Fruit fly (Drosophila melanogaster) whole organism, wandering third instar larva: ENCODE measurements around the gene CG10376.
A peak's percentile ranks its signal among the peaks of the same experiment; 100 is the strongest.

Source experiments
- Abd-B ChIP-seq: fragments of >200 bp; optimal IDR thresholded peaks from 2 replicates; lab custom pipeline; 2017; ENCODE audit warnings: missing biosample characterization, missing genetic modification characterization
- CG32264 ChIP-seq: fragments of 200-800 bp; sonication (Bioruptor generic); optimal IDR thresholded peaks from 2 replicates; lab custom pipeline; 2016; ENCODE audit warnings: missing biosample characterization, missing genetic modification characterization
- CG9705 ChIP-seq: fragments of 200-800 bp; sonication (Bioruptor generic); optimal IDR thresholded peaks from 2 replicates; lab custom pipeline; 2018; ENCODE audit warnings: missing biosample characterization, mild to moderate bottlenecking, missing genetic modification characterization
- CrebA ChIP-seq: fragments of 200-800 bp; sonication (Bioruptor generic); optimal IDR thresholded peaks from 2 replicates; lab custom pipeline; 2016; ENCODE audit warnings: missing biosample characterization, mild to moderate bottlenecking, missing genetic modification characterization, borderline replicate concordance
- Dfd ChIP-seq: fragments of >200 bp; optimal IDR thresholded peaks from 2 replicates; lab custom pipeline; 2017; ENCODE audit warnings: missing biosample characterization, missing genetic modification characterization
- Dif ChIP-seq: fragments of 200-275, 200-300 bp; sonication (Bioruptor generic); optimal IDR thresholded peaks from 2 replicates; lab custom pipeline; 2018; ENCODE audit warnings: missing biosample characterization, missing genetic modification characterization; ENCODE audit not compliant: partially characterized antibody
- GATAd ChIP-seq: sonication (Bioruptor generic); optimal IDR thresholded peaks from 2 replicates; lab custom pipeline; 2016; ENCODE audit warnings: missing biosample characterization, missing genetic modification characterization
- HLH106 ChIP-seq: fragments of 200-800 bp; optimal IDR thresholded peaks from 3 replicates; lab custom pipeline; 2019; ENCODE audit warnings: missing biosample characterization, mild to moderate bottlenecking, missing genetic modification characterization, moderate library complexity
- Hnf4 ChIP-seq: fragments of 200-800 bp; sonication (Bioruptor generic); optimal IDR thresholded peaks from 2 replicates; lab custom pipeline; 2016; ENCODE audit warnings: missing biosample characterization, mild to moderate bottlenecking, missing genetic modification characterization
- Hr78 ChIP-seq: fragments of >200 bp; optimal IDR thresholded peaks from 2 replicates; lab custom pipeline; 2017; ENCODE audit warnings: missing biosample characterization, missing genetic modification characterization
- Hr83 ChIP-seq: fragments of 200-300 bp; sonication (Bioruptor generic); optimal IDR thresholded peaks from 2 replicates; lab custom pipeline; 2016; ENCODE audit warnings: missing biosample characterization, mild to moderate bottlenecking, missing genetic modification characterization, moderate library complexity; ENCODE audit not compliant: poor library complexity, severe bottlenecking
- Jra ChIP-seq: sonication (Bioruptor generic); optimal IDR thresholded peaks from 2 replicates; lab custom pipeline; 2016; ENCODE audit warnings: missing biosample characterization, missing genetic modification characterization
- Mio ChIP-seq: sonication (Bioruptor generic); optimal IDR thresholded peaks from 2 replicates; lab custom pipeline; 2016; ENCODE audit warnings: missing biosample characterization, missing genetic modification characterization
- Myc ChIP-seq: fragments of >200 bp; optimal IDR thresholded peaks from 2 replicates; lab custom pipeline; 2017
- N ChIP-seq: fragments of >200 bp; optimal IDR thresholded peaks from 2 replicates; lab custom pipeline; 2018; ENCODE audit warnings: missing biosample characterization, missing external identifiers, missing genetic modification characterization
- OdsH ChIP-seq: fragments of 200-800 bp; sonication (Bioruptor generic); optimal IDR thresholded peaks from 2 replicates; lab custom pipeline; 2016; ENCODE audit warnings: missing biosample characterization, mild to moderate bottlenecking, missing genetic modification characterization
- Rel ChIP-seq, 2 experiments: fragments of 200-800 bp; sonication (Bioruptor generic) in 1 of 2; optimal IDR thresholded peaks; 2 replicates in 1 of 2; 3 replicates in 1 of 2; lab custom pipeline; 2016 to 2019; ENCODE audit warnings: mild to moderate bottlenecking in 2 of 2, missing biosample characterization in 2 of 2, missing genetic modification characterization in 2 of 2, moderate library complexity in 1 of 2
- Sp1 ChIP-seq: fragments of 200-800 bp; sonication (Bioruptor generic); optimal IDR thresholded peaks from 3 replicates; lab custom pipeline; 2019; ENCODE audit warnings: missing biosample characterization, mild to moderate bottlenecking, missing genetic modification characterization, moderate library complexity
- Vsx2 ChIP-seq: fragments of 200-300, 225-300 bp; sonication (Bioruptor generic); optimal IDR thresholded peaks from 2 replicates; lab custom pipeline; 2018; ENCODE audit warnings: missing biosample characterization, missing genetic modification characterization; ENCODE audit not compliant: partially characterized antibody
- brk ChIP-seq: fragments of 200-800 bp; sonication (Bioruptor generic); optimal IDR thresholded peaks from 2 replicates; lab custom pipeline; 2016; ENCODE audit warnings: missing biosample characterization, mild to moderate bottlenecking, missing genetic modification characterization
- dl ChIP-seq, 2 experiments: fragments of 175-275, 200-275 bp in 1 of 2; fragments of 200-275 bp in 1 of 2; sonication (Bioruptor generic); optimal IDR thresholded peaks; lab custom pipeline; 2018; ENCODE audit warnings: mild to moderate bottlenecking in 2 of 2, missing biosample characterization in 2 of 2, missing genetic modification characterization in 2 of 2, moderate library complexity in 2 of 2; ENCODE audit not compliant: partially characterized antibody in 2 of 2, insufficient read depth in 1 of 2
- dmrt93B ChIP-seq: fragments of 200-800 bp; sonication (Bioruptor generic); optimal IDR thresholded peaks from 2 replicates; lab custom pipeline; 2018; ENCODE audit warnings: missing biosample characterization, mild to moderate bottlenecking, missing genetic modification characterization
- dsf ChIP-seq: sonication (Bioruptor generic); optimal IDR thresholded peaks from 2 replicates; lab custom pipeline; 2016; ENCODE audit warnings: missing biosample characterization, missing genetic modification characterization, borderline replicate concordance
- ey ChIP-seq: fragments of 200-800 bp; sonication (Bioruptor generic); optimal IDR thresholded peaks from 2 replicates; lab custom pipeline; 2016; ENCODE audit warnings: missing biosample characterization, missing genetic modification characterization
- foxo ChIP-seq, 2 experiments: fragments of 200-800 bp; sonication (Bioruptor generic); optimal IDR thresholded peaks; 2 replicates in 1 of 2; 3 replicates in 1 of 2; lab custom pipeline; 2016 to 2017; ENCODE audit warnings: missing biosample characterization in 2 of 2, missing genetic modification characterization in 2 of 2
- fru ChIP-seq: fragments of 200-800 bp; sonication (Bioruptor generic); optimal IDR thresholded peaks from 3 replicates; lab custom pipeline; 2016; ENCODE audit warnings: missing biosample characterization, mild to moderate bottlenecking, missing genetic modification characterization
- h ChIP-seq: fragments of 200-800 bp; sonication (Bioruptor generic); optimal IDR thresholded peaks from 3 replicates; lab custom pipeline; 2016; ENCODE audit warnings: missing biosample characterization, mild to moderate bottlenecking, missing genetic modification characterization
- jim ChIP-seq: fragments of 175-275, 200-325 bp; sonication (Bioruptor generic); optimal IDR thresholded peaks from 2 replicates; lab custom pipeline; 2016; ENCODE audit warnings: missing biosample characterization, mild to moderate bottlenecking, missing genetic modification characterization
- lola ChIP-seq: fragments of >200 bp; optimal IDR thresholded peaks from 2 replicates; lab custom pipeline; 2017; ENCODE audit warnings: missing biosample characterization, missing genetic modification characterization
- pan ChIP-seq: fragments of >200 bp; optimal IDR thresholded peaks from 2 replicates; lab custom pipeline; 2017
- psq ChIP-seq: fragments of 200-800 bp; sonication (Bioruptor generic); optimal IDR thresholded peaks from 3 replicates; lab custom pipeline; 2017; ENCODE audit warnings: missing biosample characterization, mild to moderate bottlenecking, missing genetic modification characterization, moderate library complexity
- sage ChIP-seq: fragments of 200-800 bp; sonication (Bioruptor generic); optimal IDR thresholded peaks from 2 replicates; lab custom pipeline; 2016; ENCODE audit warnings: missing biosample characterization, mild to moderate bottlenecking, missing genetic modification characterization
- sv ChIP-seq: fragments of 200-800 bp; sonication (Bioruptor generic); optimal IDR thresholded peaks from 3 replicates; lab custom pipeline; 2016; ENCODE audit warnings: missing biosample characterization, missing genetic modification characterization
- tai ChIP-seq: sonication (Bioruptor generic); optimal IDR thresholded peaks from 2 replicates; lab custom pipeline; 2016; ENCODE audit warnings: missing biosample characterization, missing genetic modification characterization
- usp ChIP-seq: fragments of >200 bp; optimal IDR thresholded peaks from 2 replicates; lab custom pipeline; 2017; ENCODE audit warnings: missing biosample characterization, missing genetic modification characterization
- woc ChIP-seq: sonication (Bioruptor generic); optimal IDR thresholded peaks from 2 replicates; lab custom pipeline; 2016; ENCODE audit warnings: missing biosample characterization, mild to moderate bottlenecking, missing genetic modification characterization

Gene CG10376

DNA sequence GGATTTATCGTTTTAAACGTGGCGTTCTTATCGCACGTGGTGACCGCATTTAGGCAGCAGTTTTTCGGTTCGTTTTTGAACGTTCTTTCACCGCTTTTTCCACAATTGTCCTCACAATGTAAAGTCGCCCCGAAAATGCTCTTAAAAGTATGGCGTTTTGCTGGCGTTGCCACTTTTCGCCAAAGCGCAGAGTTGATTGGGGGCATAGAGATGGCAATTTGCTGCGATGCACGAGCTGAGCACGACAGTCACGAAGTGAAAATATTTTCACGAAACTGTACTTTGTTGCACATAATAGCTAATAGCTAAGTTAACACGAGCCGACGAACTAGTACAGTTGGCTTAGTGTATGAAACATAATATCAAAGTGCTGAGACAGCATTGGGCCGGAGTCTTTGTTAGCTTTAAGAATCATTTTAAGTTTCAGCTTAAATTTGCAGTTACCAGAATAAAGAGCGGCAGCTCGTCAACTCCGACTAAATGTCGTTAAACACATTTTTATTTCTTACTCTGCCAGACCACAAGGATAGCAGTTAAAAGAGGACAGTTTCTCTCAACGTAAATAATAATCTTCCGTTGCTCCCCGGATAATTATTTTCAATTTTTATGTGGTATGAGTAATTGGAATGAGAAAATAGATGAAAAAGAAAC is 14.1 kb downstream of the CG10376 start, which contains the start of gene msl-1:
Gene msl-1 (minus strand): TSS at position 155 of the 651 bp plus-strand sequence.
- TF ChIP-seq jim (GFP tag; lab: Kevin White, UChicago) (peak; percentile 56), lola (no peak), Sp1 (GFP tag; lab: Kevin White, UChicago) (peak; percentile 3), Myc (lab: Kevin White, UChicago) (peak; percentile 67), Abd-B (GFP tag; lab: Kevin White, UChicago) (no peak), foxo (GFP tag; optimal IDR thresholded peaks at IDR 0.05; lab: Kevin White, UChicago) (peak in 1 of 2 experiments; percentile 56), Jra (GFP tag; lab: Kevin White, UChicago) (peak; percentile 10), Mio (GFP tag; lab: Kevin White, UChicago) (no peak), Hr78 (no peak), Hr83 (GFP tag; lab: Kevin White, UChicago) (peak; percentile 85), HLH106 (tag; lab: Kevin White, UChicago) (peak; percentile 20), woc (peak; percentile 92), Rel (GFP tag; optimal IDR thresholded peaks at IDR 0.05; lab: Kevin White, UChicago) (no peak), Rel (tag; optimal IDR thresholded peaks at IDR 0.05; lab: Kevin White, UChicago) (peak; percentile 56), CG9705 (peak; percentile 20)

DNA sequence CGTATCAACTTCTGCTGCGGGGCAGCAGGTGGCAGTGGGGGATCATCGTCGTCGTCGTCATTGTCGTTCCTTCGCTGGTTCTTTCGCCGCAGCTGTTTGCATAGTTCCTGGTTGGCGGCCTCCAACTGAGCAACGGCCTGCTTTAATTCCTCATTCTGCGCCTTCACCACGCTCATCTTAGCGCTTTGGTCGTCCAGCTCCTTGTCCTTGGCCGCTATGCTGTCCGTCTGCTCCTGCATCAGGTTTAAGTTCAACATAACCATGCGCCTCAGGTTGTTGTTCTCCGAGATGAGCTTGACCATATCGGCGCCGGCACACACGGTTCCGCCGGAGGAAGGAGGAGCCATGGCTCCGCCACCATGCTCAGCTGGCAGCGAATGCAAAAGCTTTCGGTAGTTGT is 15.1 kb downstream of the CG10376 start:
- TF ChIP-seq Hr78 (no peak), brk (no peak), HLH106 (tag; lab: Kevin White, UChicago) (no peak), N (GFP tag; lab: Kevin White, UChicago) (no peak), Vsx2 (GFP tag; lab: Kevin White, UChicago) (no peak), Dfd (GFP tag; lab: Kevin White, UChicago) (no peak), sv (GFP tag; lab: Kevin White, UChicago) (no peak), OdsH (GFP tag; lab: Kevin White, UChicago) (no peak), usp (GFP tag; lab: Kevin White, UChicago) (no peak), GATAd (GFP tag; lab: Kevin White, UChicago) (no peak), foxo (GFP tag; optimal IDR thresholded peaks at IDR 0.05; lab: Kevin White, UChicago) (no peak), fru (GFP tag; lab: Kevin White, UChicago) (no peak), ey (GFP tag; lab: Kevin White, UChicago) (no peak)

DNA sequence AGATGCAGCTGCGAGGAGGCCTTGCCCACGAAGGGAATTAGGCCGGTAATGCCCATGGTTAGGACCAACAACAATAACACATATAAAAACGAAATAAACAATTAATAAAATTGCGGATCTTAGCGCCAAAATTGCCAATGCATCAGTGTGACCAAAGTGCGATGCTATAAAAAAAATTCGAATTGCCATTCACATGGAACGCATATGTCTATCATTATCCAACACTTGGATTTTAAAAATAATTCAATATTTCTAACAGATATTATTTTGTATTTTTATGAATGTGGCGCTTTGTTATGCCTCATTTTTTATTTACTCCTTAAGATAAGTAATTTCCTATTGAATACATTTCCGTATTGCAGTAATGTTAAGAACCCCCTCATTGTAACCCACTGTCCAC is 21.0 kb downstream of the CG10376 start, which contains the start of gene tos:
Gene tos (minus strand): TSS at position 173 of the 400 bp plus-strand sequence.
- peak; percentile 14 for TF ChIP-seq Myc (lab: Kevin White, UChicago)
- TF ChIP-seq Rel (GFP tag; optimal IDR thresholded peaks at IDR 0.05; lab: Kevin White, UChicago) = no peak
- TF ChIP-seq Rel (tag; optimal IDR thresholded peaks at IDR 0.05; lab: Kevin White, UChicago) = peak; percentile 7
- no peak for TF ChIP-seq jim (GFP tag; lab: Kevin White, UChicago)

DNA sequence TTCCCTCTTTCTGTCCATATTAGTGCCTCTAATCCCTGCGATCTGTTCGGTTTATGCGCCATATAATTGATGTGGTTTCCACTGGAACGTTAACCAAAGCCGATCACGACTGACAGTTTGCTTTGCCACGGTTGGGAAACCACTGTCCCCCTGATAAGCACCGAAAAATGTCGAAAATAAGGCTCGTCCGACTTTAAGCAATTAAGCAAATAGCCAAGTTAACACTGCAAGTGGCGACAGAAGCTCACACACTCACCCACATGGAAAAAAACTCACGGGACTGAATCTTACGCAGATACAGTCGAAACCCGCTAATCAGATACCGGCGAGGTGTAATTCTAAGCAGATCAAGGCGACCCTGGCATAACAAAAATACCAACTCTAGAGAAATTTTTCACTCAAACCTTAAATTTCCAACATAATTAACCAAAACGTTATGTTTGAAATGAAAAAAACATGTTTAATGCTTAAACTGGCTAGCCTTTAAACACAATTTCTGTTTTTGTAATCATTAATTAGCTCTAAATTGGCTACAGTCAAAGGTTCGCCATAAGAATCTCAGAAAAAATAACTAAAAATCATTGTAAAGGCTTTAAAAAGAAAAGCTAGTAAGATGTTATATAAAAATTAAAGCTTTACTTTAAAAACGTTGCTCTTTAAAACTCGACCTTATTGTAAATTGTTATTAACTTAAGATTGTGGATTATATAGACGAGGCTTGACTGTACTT is 24.8 kb downstream of the CG10376 start:
- TF ChIP-seq h (GFP tag; lab: Kevin White, UChicago) (no peak), Vsx2 (GFP tag; lab: Kevin White, UChicago) (peak; percentile 23), sage (GFP tag; lab: Kevin White, UChicago) (no peak), lola (no peak), HLH106 (tag; lab: Kevin White, UChicago) (peak; percentile 77), usp (GFP tag; lab: Kevin White, UChicago) (no peak), Dfd (GFP tag; lab: Kevin White, UChicago) (no peak), Hr78 (no peak), CG32264 (GFP tag; lab: Kevin White, UChicago) (no peak), foxo (GFP tag; optimal IDR thresholded peaks at IDR 0.05; lab: Kevin White, UChicago) (peak in 1 of 2 experiments; percentile 54), sv (GFP tag; lab: Kevin White, UChicago) (peak; percentile 18), Hr83 (GFP tag; lab: Kevin White, UChicago) (peak; percentile 67), OdsH (GFP tag; lab: Kevin White, UChicago) (peak; percentile 62), Mio (GFP tag; lab: Kevin White, UChicago) (no peak), fru (GFP tag; lab: Kevin White, UChicago) (peak; percentile 56), psq (GFP tag; lab: Kevin White, UChicago) (peak; percentile 61), pan (lab: Kevin White, UChicago) (no peak), Rel (GFP tag; optimal IDR thresholded peaks at IDR 0.05; lab: Kevin White, UChicago) (no peak), Rel (tag; optimal IDR thresholded peaks at IDR 0.05; lab: Kevin White, UChicago) (peak; percentile 51), dl (GFP tag; optimal IDR thresholded peaks at IDR 0.05; lab: Kevin White, UChicago; ENCODE audit: insufficient read depth in 1 of 2, partially characterized antibody in 2 of 2) (no peak), dmrt93B (GFP tag; lab: Kevin White, UChicago) (peak; percentile 65), Dif (GFP tag; lab: Kevin White, UChicago) (no peak), woc (peak; percentile 77), Myc (lab: Kevin White, UChicago) (no peak), tai (GFP tag; lab: Kevin White, UChicago) (no peak), brk (no peak), CG9705 (peak; percentile 44), CrebA (GFP tag; lab: Kevin White, UChicago) (no peak), dsf (GFP tag; lab: Kevin White, UChicago) (no peak), Abd-B (GFP tag; lab: Kevin White, UChicago) (no peak), N (GFP tag; lab: Kevin White, UChicago) (no peak), Sp1 (GFP tag; lab: Kevin White, UChicago) (peak; percentile 70), Hnf4 (GFP tag; lab: Kevin White, UChicago) (peak; percentile 52), jim (GFP tag; lab: Kevin White, UChicago) (no peak)
